Worm (Caenorhabditis elegans): ENCODE data around the gene T24H10.4.

ce11 chrII:9115644-9116043 is 6.3 kb downstream of the T24H10.4 start:
- TF ChIP-seq zag-1 (tag; optimal IDR thresholded peaks at IDR 0.05) (no peak), skn-1 (tag; optimal IDR thresholded peaks at IDR 0.05) (no peak), elt-2 (tag; optimal IDR thresholded peaks at IDR 0.05) (no peak), nhr-11 (tag; optimal IDR thresholded peaks at IDR 0.05) (peak; percentile 67), mdl-1 (tag; optimal IDR thresholded peaks at IDR 0.05) (no peak), unc-62 (GFP tag; optimal IDR thresholded peaks at IDR 0.05) (no peak), nhr-12 (tag; optimal IDR thresholded peaks at IDR 0.05) (no peak), snpc-4 (tag; optimal IDR thresholded peaks at IDR 0.05) (no peak), elt-1 (tag; optimal IDR thresholded peaks at IDR 0.05) (no peak), nhr-25 (tag; optimal IDR thresholded peaks at IDR 0.05) (no peak), sea-2 (GFP tag; optimal IDR thresholded peaks at IDR 0.05) (no peak)
